Fruit fly (Drosophila melanogaster) whole organism, prepupa: Measurements from ENCODE around the gene Nplp3.

Experiments
- CG6163 ChIP-seq: fragments of 200-800 bp; sonication (Bioruptor generic); IDR thresholded peaks from 3 replicates; pipeline ENCODE4 v1.3.6; 2022; ENCODE audit warnings: missing biosample characterization, missing genetic modification characterization
- CG8632 ChIP-seq: fragments of 200-800 bp; sonication (Bioruptor generic); optimal IDR thresholded peaks from 3 replicates; lab custom pipeline; 2016; ENCODE audit warnings: missing biosample characterization, missing genetic modification characterization
- CG9139 ChIP-seq: fragments of 200-800 bp; sonication (Bioruptor generic); optimal IDR thresholded peaks from 3 replicates; lab custom pipeline; 2017; ENCODE audit warnings: missing biosample characterization, mild to moderate bottlenecking, missing genetic modification characterization
- OdsH ChIP-seq: fragments of 200-800 bp; sonication (Bioruptor generic); optimal IDR thresholded peaks from 3 replicates; lab custom pipeline; 2016; ENCODE audit warnings: missing biosample characterization, missing genetic modification characterization
- fd59A ChIP-seq: fragments of 200-800 bp; sonication (Bioruptor generic); optimal IDR thresholded peaks from 2 replicates; lab custom pipeline; 2017; ENCODE audit warnings: missing biosample characterization, mild to moderate bottlenecking, missing genetic modification characterization, missing genetic modification reagents

DNA sequence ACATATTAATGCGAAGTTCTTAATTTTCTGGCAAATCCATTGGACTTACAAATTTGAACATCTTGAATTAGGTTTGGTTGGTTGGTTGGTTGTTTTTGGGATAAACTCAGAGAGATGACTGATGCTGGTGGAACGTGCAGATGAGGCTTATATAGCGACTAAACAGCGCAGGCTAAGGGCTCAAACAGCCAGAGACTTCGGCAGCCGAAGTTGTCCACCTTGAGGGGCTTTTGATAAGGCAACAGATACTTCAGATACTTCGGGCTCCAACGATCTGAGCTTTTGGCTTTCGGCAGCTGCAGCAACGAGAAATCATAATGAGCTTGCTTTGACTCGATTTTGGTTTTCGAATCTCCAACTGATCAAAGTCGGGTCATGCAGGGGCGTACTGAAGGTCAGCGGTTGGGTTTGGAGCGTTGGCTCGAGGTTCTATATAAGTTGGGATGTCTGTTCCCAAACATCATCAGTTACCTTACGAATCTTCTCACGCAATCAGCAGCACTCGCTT lies 1.6 kb downstream of the Nplp3 start, which contains the start of the genes CG13041 and CG13060:
- TF ChIP-seq CG6163 (GFP tag; lab: Robert Waterston, UW) (no peak), fd59A (no peak), CG9139 (GFP tag; lab: Kevin White, UChicago) (no peak), CG8632 (GFP tag; lab: Kevin White, UChicago) (no peak), OdsH (GFP tag; lab: Kevin White, UChicago) (no peak)
